Worm (Caenorhabditis elegans): ENCODE measurements around the gene C46C2.6.
"Not testable (repeated sequence)": the region's sequence is repeated elsewhere in the genome, so short reads cannot be mapped to it uniquely, and the experiment has no call there.

Gene C46C2.6

DNA sequence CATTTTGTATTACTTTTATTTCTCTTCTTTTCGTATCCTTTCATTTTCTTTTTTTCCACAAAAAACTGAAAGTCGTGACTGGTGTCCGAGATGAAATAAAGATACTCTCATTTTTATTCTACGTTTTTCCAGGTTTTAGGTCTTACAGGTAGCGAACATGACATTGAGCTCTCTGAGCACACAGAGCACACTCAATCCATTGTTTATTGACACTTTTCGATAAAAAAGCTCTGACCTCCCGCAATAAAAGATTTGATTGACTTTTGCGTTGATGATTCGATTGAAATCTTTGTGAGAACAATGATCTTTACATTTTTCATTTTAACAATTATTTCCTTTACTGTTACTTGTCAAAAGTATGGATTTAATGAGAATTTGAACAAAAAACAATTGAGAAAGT lies at the start of gene C46C2.6:
TSS of gene C46C2.6 (plus strand) at position 301 of the 400 bp plus-strand sequence.
- TF ChIP-seq tab-1 (GFP tag; IDR thresholded peaks at IDR 0.05) (no peak), med-1 (GFP tag; optimal IDR thresholded peaks at IDR 0.05; ENCODE audit: insufficient read depth) (no peak), ztf-23 (GFP tag; IDR thresholded peaks at IDR 0.05) (no peak), ref-1 (GFP tag; conservative IDR thresholded peaks at IDR 0.05) (no peak), klf-2 (GFP tag; conservative IDR thresholded peaks at IDR 0.05) (no peak), ztf-29 (GFP tag; IDR thresholded peaks at IDR 0.05) (no peak), T22C8.4 (GFP tag; IDR thresholded peaks at IDR 0.05) (no peak), cog-1 (tag; optimal IDR thresholded peaks at IDR 0.05) (no peak), flt-1 (GFP tag; IDR thresholded peaks at IDR 0.05) (no peak)

DNA sequence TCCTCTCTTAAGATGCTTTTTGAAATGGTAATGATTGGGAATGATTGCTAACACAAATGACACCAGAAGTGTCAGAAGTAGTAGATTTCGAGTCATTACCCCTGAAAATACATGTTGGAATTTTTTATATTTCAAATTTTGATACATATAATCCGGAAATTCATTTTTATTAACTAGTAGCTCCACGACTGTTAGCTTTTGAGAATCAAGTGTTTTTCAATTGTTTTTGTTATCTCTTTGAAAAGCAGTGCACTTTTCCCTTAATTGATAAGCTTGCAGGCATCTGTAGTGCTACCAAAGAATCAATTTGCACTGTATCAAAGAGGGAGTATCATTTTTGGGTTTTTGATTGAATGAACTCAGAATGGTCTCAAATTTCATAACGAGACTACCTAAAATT lies 47.2 kb upstream of the C46C2.6 start, which contains the start of gene pcp-2:
TSS of gene pcp-2 (minus strand) at position 101 of the 400 bp plus-strand sequence.
- TF ChIP-seq flt-1 (GFP tag; IDR thresholded peaks at IDR 0.05) (no peak), T22C8.4 (GFP tag; IDR thresholded peaks at IDR 0.05) (no peak), ztf-29 (GFP tag; IDR thresholded peaks at IDR 0.05) (no peak), cog-1 (tag; optimal IDR thresholded peaks at IDR 0.05) (no peak), klf-2 (GFP tag; conservative IDR thresholded peaks at IDR 0.05) (no peak), ref-1 (GFP tag; conservative IDR thresholded peaks at IDR 0.05) (no peak), tab-1 (GFP tag; IDR thresholded peaks at IDR 0.05) (no peak), med-1 (GFP tag; optimal IDR thresholded peaks at IDR 0.05; ENCODE audit: insufficient read depth) (no peak), ztf-23 (GFP tag; IDR thresholded peaks at IDR 0.05) (no peak)

DNA sequence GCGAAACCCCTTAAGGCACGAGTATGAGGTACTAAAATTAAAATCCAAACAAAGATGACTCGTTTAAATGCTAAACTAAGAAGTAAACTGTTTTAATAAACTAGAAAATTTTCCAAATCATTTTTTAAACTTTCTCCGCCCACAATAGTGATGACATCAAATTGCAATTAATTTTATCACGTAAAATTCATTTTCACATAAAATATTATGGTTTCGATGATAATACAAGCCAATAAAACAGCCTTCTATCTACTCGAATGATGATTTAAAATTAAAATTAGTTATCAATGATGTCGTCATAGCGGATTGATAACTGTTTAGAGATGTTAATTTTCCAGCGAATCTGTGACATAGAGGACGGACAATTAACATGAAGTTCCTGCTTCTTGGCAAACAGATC lies 46.5 kb upstream of the C46C2.6 start, which contains the start of gene C07C7.3:
TSS of gene C07C7.3 (plus strand) at position 371 of the 400 bp plus-strand sequence.
- TF ChIP-seq ztf-29 (GFP tag; IDR thresholded peaks at IDR 0.05) (no peak), cog-1 (tag; optimal IDR thresholded peaks at IDR 0.05) (no peak), med-1 (GFP tag; optimal IDR thresholded peaks at IDR 0.05; ENCODE audit: insufficient read depth) (no peak), T22C8.4 (GFP tag; IDR thresholded peaks at IDR 0.05) (no peak), ztf-23 (GFP tag; IDR thresholded peaks at IDR 0.05) (no peak), tab-1 (GFP tag; IDR thresholded peaks at IDR 0.05) (no peak), flt-1 (GFP tag; IDR thresholded peaks at IDR 0.05) (no peak), klf-2 (GFP tag; conservative IDR thresholded peaks at IDR 0.05) (no peak), ref-1 (GFP tag; conservative IDR thresholded peaks at IDR 0.05) (no peak)

DNA sequence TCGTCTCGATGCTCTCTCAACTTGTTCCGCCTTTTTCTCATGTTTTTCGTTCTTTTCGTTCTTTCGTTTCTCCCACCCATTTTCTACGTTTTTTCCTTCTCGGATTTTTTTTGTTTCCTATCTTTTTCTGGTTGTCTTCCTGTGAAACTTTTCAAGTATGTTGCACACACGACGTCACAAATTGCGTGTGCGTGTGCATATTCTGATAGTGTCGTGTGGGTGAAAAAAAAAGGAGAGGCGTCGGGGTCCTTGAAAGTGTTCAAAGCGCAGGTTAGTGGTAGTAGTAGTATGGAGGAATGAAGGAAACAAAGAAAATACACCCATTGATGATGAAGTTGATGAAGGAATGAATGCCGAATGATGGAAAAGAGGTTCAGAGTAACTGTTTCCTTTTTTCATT lies 42.5 kb upstream of the C46C2.6 start:
- no peak for TF ChIP-seq ref-1 (GFP tag; conservative IDR thresholded peaks at IDR 0.05)
- TF ChIP-seq flt-1 (GFP tag; IDR thresholded peaks at IDR 0.05), result no peak
- TF ChIP-seq klf-2 (GFP tag; conservative IDR thresholded peaks at IDR 0.05), result no peak
- no peak for TF ChIP-seq T22C8.4 (GFP tag; IDR thresholded peaks at IDR 0.05)

DNA sequence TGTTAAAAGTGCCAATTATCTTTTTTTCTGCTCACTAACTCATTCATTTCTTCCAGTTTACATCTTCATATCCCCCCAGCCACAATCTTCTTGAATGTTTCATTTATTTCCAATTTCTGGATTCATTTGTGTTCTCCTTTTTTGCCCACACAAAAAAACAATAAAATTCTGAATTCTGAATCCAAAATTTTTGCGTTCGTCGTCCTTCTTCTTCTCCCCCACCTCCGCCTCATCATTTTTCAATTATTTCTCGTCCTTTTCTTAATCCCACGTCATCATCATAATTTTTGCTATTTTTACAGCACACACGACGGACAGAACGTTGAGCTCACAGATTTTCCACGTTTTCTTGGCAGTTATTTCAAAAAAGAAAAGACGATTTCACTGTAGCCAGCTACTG lies 27.7 kb upstream of the C46C2.6 start, which contains the start of gene C07C7.1:
TSS of gene C07C7.1 (plus strand) at position 301 of the 400 bp plus-strand sequence.
- TF ChIP-seq tab-1 (GFP tag; IDR thresholded peaks at IDR 0.05) (no peak), ztf-29 (GFP tag; IDR thresholded peaks at IDR 0.05) (no peak), flt-1 (GFP tag; IDR thresholded peaks at IDR 0.05) (no peak)

DNA sequence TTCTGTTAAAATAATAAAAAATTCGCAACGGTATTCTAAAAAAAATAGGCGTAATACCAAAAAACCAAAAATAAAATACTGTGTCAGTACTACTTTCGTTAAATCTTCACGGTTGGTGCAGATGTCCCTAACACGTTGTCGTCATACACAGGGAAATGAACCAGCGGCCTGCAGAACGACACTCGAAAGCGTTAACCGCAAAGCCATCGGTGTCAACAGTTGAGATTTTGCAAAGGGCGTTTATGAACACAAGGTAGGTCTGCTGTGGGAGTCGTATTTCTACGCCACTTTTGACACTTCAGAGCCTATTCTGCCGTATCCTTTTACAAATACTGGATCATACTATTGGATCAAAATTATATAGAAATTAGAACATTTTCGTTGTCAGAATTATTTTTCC lies 21.0 kb upstream of the C46C2.6 start:
- TF ChIP-seq flt-1 (GFP tag; IDR thresholded peaks at IDR 0.05), result peak; percentile 96
- peak; percentile 96 for TF ChIP-seq ztf-23 (GFP tag; IDR thresholded peaks at IDR 0.05)
- TF ChIP-seq med-1 (GFP tag; optimal IDR thresholded peaks at IDR 0.05; ENCODE audit: insufficient read depth), result peak; percentile 80
- TF ChIP-seq tab-1 (GFP tag; IDR thresholded peaks at IDR 0.05), result peak; percentile 96
- TF ChIP-seq ref-1 (GFP tag; conservative IDR thresholded peaks at IDR 0.05), result peak; percentile 90
- TF ChIP-seq T22C8.4 (GFP tag; IDR thresholded peaks at IDR 0.05), result peak; percentile 91
- peak; percentile 94 for TF ChIP-seq cog-1 (tag; optimal IDR thresholded peaks at IDR 0.05)
- peak; percentile 90 for TF ChIP-seq klf-2 (GFP tag; conservative IDR thresholded peaks at IDR 0.05)
- TF ChIP-seq ztf-29 (GFP tag; IDR thresholded peaks at IDR 0.05), result peak; percentile 91

DNA sequence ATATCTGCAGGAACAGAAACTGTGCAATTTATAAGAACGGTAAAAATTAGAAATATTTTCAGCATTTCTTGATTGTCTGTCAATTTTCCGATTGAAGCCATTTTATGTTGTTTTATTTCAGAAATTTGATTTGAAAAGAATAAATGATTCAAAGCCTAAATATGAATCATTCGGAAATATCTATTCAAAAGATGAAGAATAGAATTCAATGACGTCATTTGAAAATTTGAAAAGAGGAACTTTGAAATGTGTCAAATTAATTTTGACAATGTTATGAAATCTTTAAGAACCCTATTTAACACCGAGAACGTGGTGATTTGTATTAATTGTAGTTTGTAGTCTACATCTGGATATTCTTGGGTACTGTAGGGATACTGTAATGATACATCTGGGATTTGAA lies 19.7 kb upstream of the C46C2.6 start, which contains the start of gene C46C2.5:
TSS of gene C46C2.5 (minus strand) at position 101 of the 400 bp plus-strand sequence.
- TF ChIP-seq ztf-29 (GFP tag; IDR thresholded peaks at IDR 0.05), result no peak
- no peak for TF ChIP-seq ref-1 (GFP tag; conservative IDR thresholded peaks at IDR 0.05)
- no peak for TF ChIP-seq med-1 (GFP tag; optimal IDR thresholded peaks at IDR 0.05; ENCODE audit: insufficient read depth)
- no peak for TF ChIP-seq tab-1 (GFP tag; IDR thresholded peaks at IDR 0.05)
- no peak for TF ChIP-seq flt-1 (GFP tag; IDR thresholded peaks at IDR 0.05)
- TF ChIP-seq cog-1 (tag; optimal IDR thresholded peaks at IDR 0.05), result no peak
- TF ChIP-seq T22C8.4 (GFP tag; IDR thresholded peaks at IDR 0.05), result no peak
- TF ChIP-seq ztf-23 (GFP tag; IDR thresholded peaks at IDR 0.05), result no peak
- no peak for TF ChIP-seq klf-2 (GFP tag; conservative IDR thresholded peaks at IDR 0.05)

DNA sequence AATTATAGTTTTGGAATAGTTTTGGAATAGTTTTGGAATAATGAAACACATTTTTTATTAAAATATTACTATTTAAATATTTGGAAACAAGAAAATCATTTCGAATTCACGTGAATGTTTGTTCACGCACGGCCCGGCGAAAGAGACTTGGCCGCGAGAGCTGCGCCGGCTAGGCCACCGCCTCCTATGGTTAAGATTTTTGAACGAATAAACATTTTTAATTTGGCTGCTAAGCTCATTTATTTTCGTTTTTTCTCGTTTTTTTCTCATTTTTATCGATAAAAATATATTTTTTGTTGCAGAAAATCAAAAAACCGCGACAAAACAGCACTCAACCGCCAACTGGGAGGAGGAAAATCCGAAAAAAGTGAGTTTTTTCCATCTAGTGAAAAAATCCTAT lies 17.7 kb upstream of the C46C2.6 start, which contains the start of gene C46C2.7:
TSS of gene C46C2.7 (plus strand) at position 301 of the 400 bp plus-strand sequence.
- not testable (repeated sequence) for TF ChIP-seq klf-2 (GFP tag; conservative IDR thresholded peaks at IDR 0.05); ref-1 (GFP tag; conservative IDR thresholded peaks at IDR 0.05); ztf-29 (GFP tag; IDR thresholded peaks at IDR 0.05)

DNA sequence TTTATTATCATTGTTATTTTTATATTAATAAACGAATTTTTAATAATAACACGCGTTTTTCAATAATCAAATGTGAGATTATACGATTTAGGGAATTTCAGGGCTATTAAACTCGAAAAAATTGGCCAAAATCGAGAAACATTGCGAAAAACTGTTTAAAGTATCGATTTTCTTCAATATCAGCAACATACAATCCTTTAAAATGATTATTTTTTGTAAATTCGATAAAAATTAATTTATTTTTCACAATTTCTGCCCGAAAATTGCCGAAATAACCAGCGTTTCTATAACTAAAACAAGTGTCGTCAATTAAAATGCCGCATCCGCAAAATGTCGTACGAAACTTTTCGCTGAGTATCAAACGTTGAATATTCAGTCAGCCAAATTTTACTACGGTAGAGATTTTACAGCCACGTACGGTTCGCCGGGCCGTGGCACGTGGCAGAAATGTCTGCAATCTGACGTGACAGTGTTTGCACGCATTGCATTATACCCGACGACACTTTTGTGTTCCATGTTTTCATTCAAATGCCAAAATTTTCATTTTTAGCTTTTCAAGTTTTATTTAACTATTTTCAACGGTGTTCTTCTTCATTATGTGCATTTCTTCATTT lies 16.1 kb upstream of the C46C2.6 start:
- TF ChIP-seq ref-1 (GFP tag; conservative IDR thresholded peaks at IDR 0.05), result peak; percentile 74
- TF ChIP-seq ztf-23 (GFP tag; IDR thresholded peaks at IDR 0.05), result peak; percentile 50; the same call in 1 of the 2 replicates

DNA sequence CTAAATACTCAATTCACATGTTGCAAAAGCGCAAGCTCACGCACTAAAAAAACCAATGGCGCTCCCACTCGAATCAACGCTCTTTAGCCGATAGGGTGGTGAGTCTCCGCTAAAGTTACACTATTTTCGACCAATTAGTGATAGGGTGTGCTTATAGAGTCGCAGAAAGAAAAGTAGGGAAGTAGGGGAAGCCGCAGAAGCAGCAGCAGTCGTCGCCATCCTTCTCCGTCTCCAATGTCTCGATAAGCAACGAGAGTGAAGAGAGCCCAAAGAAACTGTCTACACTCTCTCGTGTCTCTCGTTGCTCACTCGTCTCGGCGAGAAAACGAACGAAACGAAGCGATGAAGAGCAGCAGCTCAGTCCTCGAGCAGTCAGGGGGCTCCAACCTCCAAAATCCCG lies 15.5 kb upstream of the C46C2.6 start:
- TF ChIP-seq ztf-29 (GFP tag; IDR thresholded peaks at IDR 0.05) (peak; percentile 91), med-1 (GFP tag; optimal IDR thresholded peaks at IDR 0.05; ENCODE audit: insufficient read depth) (no peak), flt-1 (GFP tag; IDR thresholded peaks at IDR 0.05) (no peak), ztf-23 (GFP tag; IDR thresholded peaks at IDR 0.05) (no peak), klf-2 (GFP tag; conservative IDR thresholded peaks at IDR 0.05) (0 out of 2 replicates have a peak, but pooled peaks have one; percentile 34)
